Worm (Caenorhabditis elegans) whole organism, young adult: ENCODE measurements around the gene casy-1.
A peak's percentile ranks its signal among the peaks of the same experiment; 100 is the strongest.

Experiments used
- B0336.3 ChIP-seq: fragments of 200-800 bp; sonication (Bioruptor generic); IDR thresholded peaks from 2 replicates; pipeline ENCODE4 v1.3.6; 2022; ENCODE audit warnings: missing genetic modification characterization, missing compliant biosample characterization
- F10E7.11 ChIP-seq: sonication (generic microtip); optimal IDR thresholded peaks from 2 replicates; lab custom pipeline; 2017; ENCODE audit warnings: mild to moderate bottlenecking, missing genetic modification characterization, moderate library complexity, missing compliant biosample characterization
- F22D6.2 ChIP-seq: sonication (generic microtip); optimal IDR thresholded peaks from 2 replicates; lab custom pipeline; 2016; ENCODE audit warnings: mild to moderate bottlenecking, missing genetic modification characterization, missing compliant biosample characterization
- F37B4.10 ChIP-seq: fragments of 200-800 bp; sonication (Bioruptor generic); IDR thresholded peaks from 2 replicates; pipeline ENCODE4 v1.3.6; 2022; ENCODE audit warnings: missing genetic modification characterization, missing compliant biosample characterization
- F52B5.7 ChIP-seq: sonication (generic microtip); optimal IDR thresholded peaks from 2 replicates; lab custom pipeline; 2016; ENCODE audit warnings: mild to moderate bottlenecking, missing genetic modification characterization, missing compliant biosample characterization
- K11D2.4 ChIP-seq: fragments of 200-800 bp; sonication (Bioruptor generic); IDR thresholded peaks from 2 replicates; pipeline ENCODE4 v1.3.6; 2022; ENCODE audit warnings: missing genetic modification reagents, missing genetic modification characterization, missing compliant biosample characterization
- Y53F4B.3 ChIP-seq: fragments of 200-800 bp; sonication (Bioruptor generic); IDR thresholded peaks from 2 replicates; pipeline ENCODE4 v1.3.6; 2022; ENCODE audit warnings: missing genetic modification reagents, missing genetic modification characterization, missing compliant biosample characterization
- Y53G8AR.9 ChIP-seq: fragments of 200-800 bp; sonication (Bioruptor generic); conservative IDR thresholded peaks from 2 replicates; pipeline ENCODE4 v1.3.6; 2022; ENCODE audit warnings: missing genetic modification reagents, missing genetic modification characterization, missing compliant biosample characterization
- Y56A3A.18 ChIP-seq: fragments of 200-800 bp; sonication (Bioruptor generic); IDR thresholded peaks from 2 replicates; pipeline ENCODE4 v1.3.6; 2022; ENCODE audit warnings: missing genetic modification reagents, missing genetic modification characterization, missing compliant biosample characterization
- Y67H2A.10 ChIP-seq: fragments of 200-800 bp; sonication (Bioruptor generic); conservative IDR thresholded peaks from 2 replicates; pipeline ENCODE4 v1.3.6; 2022; ENCODE audit warnings: missing genetic modification reagents, missing genetic modification characterization, missing compliant biosample characterization
- Y95B8A.8 ChIP-seq: fragments of 200-800 bp; sonication (Bioruptor generic); IDR thresholded peaks from 2 replicates; pipeline ENCODE4 v1.3.6; 2022; ENCODE audit warnings: missing genetic modification reagents, missing genetic modification characterization, missing compliant biosample characterization
- ZK185.1 ChIP-seq: sonication (generic microtip); optimal IDR thresholded peaks from 2 replicates; lab custom pipeline; 2016; ENCODE audit warnings: mild to moderate bottlenecking, missing genetic modification characterization, missing compliant biosample characterization; ENCODE audit not compliant: poor library complexity, severe bottlenecking
- ama-1 ChIP-seq, 3 experiments: fragments of 150-350 bp in 1 of 3; sonication (generic microtip) in 2 of 3; optimal IDR thresholded peaks; 2 replicates each; lab custom pipeline; 2014 to 2018; ENCODE audit warnings: missing biosample characterization in 2 of 3, missing genetic modification characterization in 2 of 3, missing genetic modification reagents in 2 of 3
- aptf-3 ChIP-seq: fragments of 200-800 bp; sonication (Bioruptor generic); IDR thresholded peaks from 2 replicates; pipeline ENCODE4 v1.3.6; 2022; ENCODE audit warnings: missing genetic modification characterization, missing compliant biosample characterization
- atf-7 ChIP-seq: sonication (generic microtip); optimal IDR thresholded peaks from 2 replicates; lab custom pipeline; 2017; ENCODE audit warnings: mild to moderate bottlenecking, missing genetic modification characterization, missing compliant biosample characterization
- cebp-1 ChIP-seq, 2 experiments: fragments of 200-800 bp in 1 of 2; sonication (Bioruptor generic) in 1 of 2; sonication (generic microtip) in 1 of 2; IDR thresholded peaks in 1 of 2; optimal IDR thresholded peaks in 1 of 2; 2 replicates each; pipeline versions ENCODE4 v1.3.6 to Lab custom; 2017 to 2022; ENCODE audit warnings: missing compliant biosample characterization in 2 of 2, missing genetic modification characterization in 2 of 2, mild to moderate bottlenecking in 1 of 2, missing genetic modification reagents in 1 of 2, moderate library complexity in 1 of 2
- ceh-100 ChIP-seq: fragments of 200-800 bp; sonication (Bioruptor generic); IDR thresholded peaks from 2 replicates; pipeline ENCODE4 v1.3.6; 2022; ENCODE audit warnings: missing genetic modification reagents, missing genetic modification characterization, missing compliant biosample characterization
- chd-7 ChIP-seq: sonication (generic microtip); optimal IDR thresholded peaks from 2 replicates; lab custom pipeline; 2016; ENCODE audit warnings: mild to moderate bottlenecking, missing genetic modification characterization, moderate library complexity, missing compliant biosample characterization
- dox-1 ChIP-seq: fragments of 200-800 bp; sonication (Bioruptor generic); IDR thresholded peaks from 2 replicates; pipeline ENCODE4 v1.3.6; 2022; ENCODE audit warnings: missing genetic modification reagents, missing genetic modification characterization, missing compliant biosample characterization
- dpff-1 ChIP-seq: sonication (generic microtip); optimal IDR thresholded peaks from 2 replicates; lab custom pipeline; 2017; ENCODE audit warnings: mild to moderate bottlenecking, missing genetic modification characterization, missing compliant biosample characterization
- efl-1 ChIP-seq: fragments of 150-350 bp; optimal IDR thresholded peaks from 2 replicates; lab custom pipeline; 2014; ENCODE audit warnings: missing biosample characterization, missing genetic modification reagents, missing genetic modification characterization
- egl-44 ChIP-seq: fragments of 200-800 bp; sonication (Bioruptor generic); IDR thresholded peaks from 2 replicates; pipeline ENCODE4 v1.3.6; 2022; ENCODE audit warnings: missing genetic modification reagents, missing genetic modification characterization, missing compliant biosample characterization
- egrh-3 ChIP-seq: fragments of 200-800 bp; sonication (Bioruptor generic); IDR thresholded peaks from 2 replicates; pipeline ENCODE4 v1.3.6; 2022; ENCODE audit warnings: missing genetic modification reagents, missing genetic modification characterization, missing compliant biosample characterization
- lag-1 ChIP-seq: fragments of 200-800 bp; sonication (Bioruptor generic); IDR thresholded peaks from 2 replicates; pipeline ENCODE4 v1.3.6; 2022; ENCODE audit warnings: missing genetic modification reagents, missing genetic modification characterization, missing compliant biosample characterization
- let-607 ChIP-seq, 2 experiments: fragments of 200-800 bp in 1 of 2; sonication (Bioruptor generic) in 1 of 2; sonication (generic microtip) in 1 of 2; optimal IDR thresholded peaks; 2 replicates each; lab custom pipeline; 2016 to 2018; ENCODE audit warnings: mild to moderate bottlenecking in 2 of 2, missing compliant biosample characterization in 2 of 2, missing genetic modification characterization in 2 of 2, moderate library complexity in 2 of 2, missing genotype in 1 of 2
- lin-35 ChIP-seq, 3 experiments: fragments of 150-350 bp in 2 of 3; sonication (generic microtip) in 1 of 3; optimal IDR thresholded peaks; 2 replicates each; lab custom pipeline; 2014 to 2018; ENCODE audit warnings: missing biosample characterization in 3 of 3, missing genetic modification characterization in 3 of 3, missing genetic modification reagents in 3 of 3
- lin-54 ChIP-seq: fragments of 200-800 bp; sonication (Bioruptor generic); optimal IDR thresholded peaks from 2 replicates; lab custom pipeline; 2018; ENCODE audit warnings: mild to moderate bottlenecking, missing genetic modification characterization, missing compliant biosample characterization
- lir-1 ChIP-seq: fragments of 200-800 bp; sonication (Bioruptor generic); conservative IDR thresholded peaks from 2 replicates; pipeline ENCODE4 v1.3.6; 2022; ENCODE audit warnings: missing genetic modification reagents, missing genetic modification characterization, missing compliant biosample characterization
- lsl-1 ChIP-seq: fragments of 200-800 bp; sonication (Bioruptor generic); optimal IDR thresholded peaks from 2 replicates; lab custom pipeline; 2018; ENCODE audit warnings: mild to moderate bottlenecking, missing genetic modification characterization, moderate library complexity, missing compliant biosample characterization
- madf-3 ChIP-seq: fragments of 200-800 bp; sonication (Bioruptor generic); IDR thresholded peaks from 2 replicates; pipeline ENCODE4 v1.3.6; 2022; ENCODE audit warnings: missing genetic modification reagents, missing genetic modification characterization, missing compliant biosample characterization
- madf-6 ChIP-seq: fragments of 200-800 bp; sonication (Bioruptor generic); IDR thresholded peaks from 2 replicates; pipeline ENCODE4 v1.3.6; 2022; ENCODE audit warnings: missing genetic modification reagents, missing genetic modification characterization, missing compliant biosample characterization
- mxl-1 ChIP-seq: sonication (generic microtip); optimal IDR thresholded peaks from 2 replicates; lab custom pipeline; 2016; ENCODE audit warnings: missing genetic modification characterization, missing compliant biosample characterization
- nfya-2 ChIP-seq: fragments of 200-800 bp; sonication (Bioruptor generic); IDR thresholded peaks from 2 replicates; pipeline ENCODE4 v1.3.6; 2022; ENCODE audit warnings: missing genetic modification reagents, missing genetic modification characterization, missing compliant biosample characterization
- nhr-179 ChIP-seq: sonication (generic microtip); optimal IDR thresholded peaks from 2 replicates; lab custom pipeline; 2016; ENCODE audit warnings: mild to moderate bottlenecking, missing genetic modification characterization, missing compliant biosample characterization
- snpc-1.3 ChIP-seq: sonication (generic microtip); optimal IDR thresholded peaks from 2 replicates; lab custom pipeline; 2017; ENCODE audit warnings: missing genetic modification characterization, mild to moderate bottlenecking, missing compliant biosample characterization, antibody characterized with exemption, moderate library complexity, missing genotype, missing genetic modification reagents; ENCODE audit not compliant: insufficient read depth
- snpc-4 ChIP-seq, 5 experiments: fragments of 150-350 bp in 1 of 5; sonication (generic microtip) in 4 of 5; optimal IDR thresholded peaks; 2 replicates each; lab custom pipeline; 2014 to 2018; ENCODE audit warnings: missing genetic modification characterization in 5 of 5, missing biosample characterization in 3 of 5, antibody characterized with exemption in 2 of 5, mild to moderate bottlenecking in 2 of 5, missing compliant biosample characterization in 2 of 5, missing genotype in 2 of 5, moderate library complexity in 2 of 5, missing genetic modification reagents in 1 of 5
- somi-1 ChIP-seq: fragments of 200-800 bp; sonication (Bioruptor generic); optimal IDR thresholded peaks from 2 replicates; lab custom pipeline; 2018; ENCODE audit warnings: mild to moderate bottlenecking, missing genetic modification characterization, missing compliant biosample characterization
- tbp1 ChIP-seq: fragments of 200-800 bp; sonication (Bioruptor generic); optimal IDR thresholded peaks from 2 replicates; lab custom pipeline; 2018; ENCODE audit warnings: mild to moderate bottlenecking, missing genetic modification characterization, missing compliant biosample characterization
- zfh-2 ChIP-seq: fragments of 200-800 bp; sonication (Bioruptor generic); conservative IDR thresholded peaks from 2 replicates; pipeline ENCODE4 v1.3.6; 2022; ENCODE audit warnings: missing genetic modification reagents, missing genetic modification characterization, missing compliant biosample characterization
- ztf-18 ChIP-seq: sonication (generic microtip); optimal IDR thresholded peaks from 2 replicates; lab custom pipeline; 2016; ENCODE audit warnings: missing genotype, mild to moderate bottlenecking, missing genetic modification characterization, missing compliant biosample characterization
- ztf-25 ChIP-seq: fragments of 200-800 bp; sonication (Bioruptor generic); IDR thresholded peaks from 2 replicates; pipeline ENCODE4 v1.3.6; 2022; ENCODE audit warnings: missing genetic modification reagents, missing genetic modification characterization, missing compliant biosample characterization
- ztf-6 ChIP-seq: fragments of 200-800 bp; sonication (Bioruptor generic); IDR thresholded peaks from 2 replicates; pipeline ENCODE4 v1.3.6; 2022; ENCODE audit warnings: missing genetic modification reagents, missing genetic modification characterization, missing compliant biosample characterization

casy-1 gene

ce11 chrII:5962343-5962742 lies 5.9 kb upstream of the casy-1 start:
- TF ChIP-seq zfh-2 (GFP tag; lab: Robert Waterston, UW): peak; percentile 53; the same call in 1 of the 2 replicates
- TF ChIP-seq chd-7 (tag; lab: Kevin White, UChicago): peak; percentile 2
- TF ChIP-seq F37B4.10 (GFP tag; lab: Robert Waterston, UW): no peak
- TF ChIP-seq, all 124 proteins: peak for 2

DNA sequence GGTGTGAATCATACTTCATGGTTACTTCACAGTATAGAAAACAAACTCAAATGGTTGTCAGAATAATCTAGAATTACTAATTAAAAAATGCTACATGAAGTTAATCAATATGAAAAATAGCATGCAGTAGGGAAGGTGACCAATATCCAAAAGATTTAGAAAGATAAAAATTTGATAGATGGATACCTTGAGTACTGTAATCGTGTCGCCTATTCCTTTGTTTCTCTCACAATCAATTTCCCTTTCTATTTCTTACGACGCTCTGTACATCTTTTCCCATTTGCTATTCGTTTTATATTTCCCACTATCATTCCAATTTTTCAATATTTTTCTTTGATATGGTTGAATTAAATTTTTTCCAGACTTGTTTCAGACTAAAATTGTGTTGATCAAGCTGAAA lies 4.8 kb upstream of the casy-1 start, which contains the start of gene B0034.7:
B0034.7 (plus strand) TSS at position 301 of the 400 bp plus-strand sequence.
- TF ChIP-seq cebp-1 (GFP tag; IDR thresholded peaks at IDR 0.05; lab: Robert Waterston, UW) (no peak), cebp-1 (tag; optimal IDR thresholded peaks at IDR 0.05; lab: Kevin White, UChicago) (no peak), lir-1 (GFP tag; lab: Robert Waterston, UW) (no peak), snpc-4 (GFP tag; optimal IDR thresholded peaks at IDR 0.05; lab: Kevin White, UChicago) (no peak), snpc-4 (tag; optimal IDR thresholded peaks at IDR 0.05; lab: Kevin White, UChicago) (no peak), ceh-100 (GFP tag; lab: Robert Waterston, UW) (no peak), F52B5.7 (tag; lab: Kevin White, UChicago) (no peak), Y53F4B.3 (GFP tag; lab: Robert Waterston, UW) (no peak), mxl-1 (tag; lab: Kevin White, UChicago) (no peak), Y67H2A.10 (no peak), efl-1 (GFP tag; lab: Kevin White, UChicago) (no peak), madf-6 (no peak), ama-1 (optimal IDR thresholded peaks at IDR 0.05; lab: Kevin White, UChicago) (no peak), ama-1 (GFP tag; optimal IDR thresholded peaks at IDR 0.05; lab: Kevin White, UChicago) (no peak), lsl-1 (GFP tag; lab: Kevin White, UChicago) (no peak), ztf-25 (GFP tag; lab: Robert Waterston, UW) (no peak), F22D6.2 (tag; lab: Kevin White, UChicago) (no peak), tbp1 (GFP tag; lab: Kevin White, UChicago) (no peak), lag-1 (GFP tag; lab: Robert Waterston, UW) (no peak), Y95B8A.8 (GFP tag; lab: Robert Waterston, UW) (no peak), dox-1 (GFP tag; lab: Robert Waterston, UW) (no peak)
- TF ChIP-seq, all 124 proteins: peak for 0

- TF ChIP-seq somi-1 (GFP tag; lab: Kevin White, UChicago) (no peak), let-607 (tag; optimal IDR thresholded peaks at IDR 0.05; lab: Kevin White, UChicago) (no peak), Y56A3A.18 (no peak), lin-54 (no peak), dpff-1 (no peak), K11D2.4 (GFP tag; lab: Robert Waterston, UW) (no peak), egl-44 (GFP tag; lab: Robert Waterston, UW) (no peak), snpc-1.3 (tag; lab: Kevin White, UChicago) (no peak), nfya-2 (GFP tag; lab: Robert Waterston, UW) (no peak), ztf-18 (no peak)
Observed at ce11 chrII:5959575-5960119, 3.2 kb upstream of the casy-1 start.

DNA sequence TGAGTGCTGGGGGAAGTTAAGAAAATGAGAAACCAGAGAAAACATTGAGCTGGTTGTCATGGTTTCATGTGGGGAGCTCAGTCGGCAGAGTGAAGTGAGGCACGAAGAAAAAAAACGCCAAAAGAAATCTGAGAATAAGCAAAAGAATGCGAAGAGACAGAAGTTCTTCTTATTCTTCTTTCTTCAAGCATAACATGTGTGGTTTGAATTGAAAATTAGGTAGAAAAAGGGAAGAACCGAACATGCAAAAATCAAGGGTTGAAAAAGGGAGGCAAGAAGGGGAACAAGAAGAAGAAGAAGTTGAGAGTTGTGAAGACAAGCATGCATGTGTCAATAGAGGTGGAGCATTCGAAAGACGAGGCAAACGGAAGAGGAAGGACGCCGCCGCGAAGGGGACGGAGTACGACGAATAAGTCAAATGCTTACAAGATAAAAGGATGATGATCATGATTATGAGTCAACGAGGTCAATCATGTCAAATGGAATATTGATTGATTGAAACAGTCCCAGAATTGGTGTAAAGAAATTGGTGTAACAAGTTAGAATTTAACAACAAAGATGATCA lies 1.4 kb upstream of the casy-1 start:
- TF ChIP-seq snpc-4 (GFP tag; optimal IDR thresholded peaks at IDR 0.05; lab: Kevin White, UChicago) (no peak), snpc-4 (tag; optimal IDR thresholded peaks at IDR 0.05; lab: Kevin White, UChicago) (no peak), egrh-3 (GFP tag; lab: Robert Waterston, UW) (no peak), F10E7.11 (tag; lab: Kevin White, UChicago) (no peak), aptf-3 (no peak), dpff-1 (no peak), ztf-6 (GFP tag; lab: Robert Waterston, UW) (no peak), Y53G8AR.9 (GFP tag; lab: Robert Waterston, UW) (no peak), madf-6 (no peak), madf-3 (GFP tag; lab: Robert Waterston, UW) (no peak), B0336.3 (GFP tag; lab: Robert Waterston, UW) (no peak), nhr-179 (tag; lab: Kevin White, UChicago) (no peak), atf-7 (tag; lab: Kevin White, UChicago) (no peak), ZK185.1 (tag; lab: Kevin White, UChicago) (no peak), lin-35 (GFP tag; optimal IDR thresholded peaks at IDR 0.05; lab: Kevin White, UChicago) (no peak)
